Worm (Caenorhabditis elegans): ENCODE data around the gene arrd-11.

The arrd-11 gene

ce11 chrII:13791570-13792279 lies 28.5 kb downstream of the arrd-11 start, which contains the start of gene ZK131.11:
Gene ZK131.11 (plus strand): TSS chrII:13792229.
- TF ChIP-seq tbx-7 (tag; optimal IDR thresholded peaks at IDR 0.05) (no peak), elt-4 (tag; optimal IDR thresholded peaks at IDR 0.05) (no peak), elt-2 (tag; optimal IDR thresholded peaks at IDR 0.05) (no peak), ceh-19 (GFP tag; optimal IDR thresholded peaks at IDR 0.05) (no peak), F13H6.1 (tag; optimal IDR thresholded peaks at IDR 0.05) (no peak), T23F11.4 (GFP tag; optimal IDR thresholded peaks at IDR 0.05) (no peak), mec-3 (tag; optimal IDR thresholded peaks at IDR 0.05; ENCODE audit: borderline replicate concordance) (no peak), ahr-1 (tag; optimal IDR thresholded peaks at IDR 0.05) (no peak), hlh-6 (tag; optimal IDR thresholded peaks at IDR 0.05) (no peak), hlh-30 (tag; optimal IDR thresholded peaks at IDR 0.05; ENCODE audit: insufficient read depth) (no peak), ttx-3 (tag; optimal IDR thresholded peaks at IDR 0.05) (no peak), K02D7.2 (tag; optimal IDR thresholded peaks at IDR 0.05) (no peak), C38D4.7 (GFP tag; optimal IDR thresholded peaks at IDR 0.05) (no peak), ceh-30 (tag; optimal IDR thresholded peaks at IDR 0.05) (no peak), hlh-8 (tag; optimal IDR thresholded peaks at IDR 0.05) (no peak), sox-4 (tag; optimal IDR thresholded peaks at IDR 0.05) (no peak), ceh-22 (tag; optimal IDR thresholded peaks at IDR 0.05) (no peak), gmeb-2 (tag; optimal IDR thresholded peaks at IDR 0.05) (no peak), ceh-9 (tag; optimal IDR thresholded peaks at IDR 0.05) (no peak)

ce11 chrII:13795160-13795559 lies 31.9 kb downstream of the arrd-11 start:
- TF ChIP-seq elt-2 (tag; optimal IDR thresholded peaks at IDR 0.05) (no peak), sox-4 (tag; optimal IDR thresholded peaks at IDR 0.05) (no peak), sdc-2 (tag; optimal IDR thresholded peaks at IDR 0.05) (no peak), K09A11.1 (tag; optimal IDR thresholded peaks at IDR 0.05; ENCODE audit: insufficient read depth) (no peak), ahr-1 (tag; optimal IDR thresholded peaks at IDR 0.05) (no peak), Y22D7AL.16 (tag; optimal IDR thresholded peaks at IDR 0.05) (no peak), fkh-6 (tag; optimal IDR thresholded peaks at IDR 0.05) (no peak), nfya-1 (tag; optimal IDR thresholded peaks at IDR 0.05) (no peak), C08G9.2 (tag; optimal IDR thresholded peaks at IDR 0.05) (no peak), hlh-6 (tag; optimal IDR thresholded peaks at IDR 0.05) (no peak), fax-1 (tag; optimal IDR thresholded peaks at IDR 0.05) (no peak), unc-55 (GFP tag; optimal IDR thresholded peaks at IDR 0.05) (no peak)

- TF ChIP-seq pag-3 (tag; optimal IDR thresholded peaks at IDR 0.05; ENCODE audit: borderline replicate concordance) (no peak), dve-1 (tag; optimal IDR thresholded peaks at IDR 0.05) (peak; percentile 94), dmd-4 (tag; optimal IDR thresholded peaks at IDR 0.05; ENCODE audit: borderline replicate concordance) (no peak)
These were observed 33.1 kb downstream of the arrd-11 start for ce11 chrII:13796312-13796711.

DNA sequence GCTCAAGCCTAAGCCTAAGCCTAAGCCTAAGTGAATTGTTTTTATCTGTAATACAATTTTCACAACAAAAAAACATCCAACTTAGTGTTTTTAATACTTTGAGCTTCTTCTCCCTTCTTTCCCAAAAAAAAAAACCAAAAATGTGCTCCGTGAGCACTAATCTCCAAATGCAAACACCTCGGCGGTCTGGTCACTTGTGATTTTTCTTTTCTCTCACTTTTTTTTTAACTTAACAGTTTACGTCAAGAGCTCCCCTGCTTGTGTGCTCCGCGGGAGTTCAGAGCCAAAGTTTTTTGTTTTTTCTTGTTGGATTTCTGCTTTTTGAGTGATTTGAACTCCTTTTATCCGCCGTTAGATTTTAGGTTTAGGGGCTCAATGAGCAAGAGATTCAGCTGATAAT lies 43.1 kb downstream of the arrd-11 start:
- no peak for TF ChIP-seq odd-2 (tag; optimal IDR thresholded peaks at IDR 0.05)
- TF ChIP-seq pat-9 (tag; optimal IDR thresholded peaks at IDR 0.05): no peak
- no peak for TF ChIP-seq unc-55 (GFP tag; optimal IDR thresholded peaks at IDR 0.05)
- no peak for TF ChIP-seq zip-5 (tag; optimal IDR thresholded peaks at IDR 0.05)
- no peak for TF ChIP-seq hlh-30 (tag; optimal IDR thresholded peaks at IDR 0.05; ENCODE audit: insufficient read depth)
- TF ChIP-seq C38D4.7 (GFP tag; optimal IDR thresholded peaks at IDR 0.05): no peak
- TF ChIP-seq pros-1 (tag; optimal IDR thresholded peaks at IDR 0.05): no peak
- TF ChIP-seq mec-3 (tag; optimal IDR thresholded peaks at IDR 0.05; ENCODE audit: borderline replicate concordance): no peak
- no peak for TF ChIP-seq hlh-15 (tag; optimal IDR thresholded peaks at IDR 0.05)
- TF ChIP-seq ceh-2 (tag; optimal IDR thresholded peaks at IDR 0.05): no peak
- no peak for TF ChIP-seq hlh-6 (tag; optimal IDR thresholded peaks at IDR 0.05)
